In the genomic region with DNA sequence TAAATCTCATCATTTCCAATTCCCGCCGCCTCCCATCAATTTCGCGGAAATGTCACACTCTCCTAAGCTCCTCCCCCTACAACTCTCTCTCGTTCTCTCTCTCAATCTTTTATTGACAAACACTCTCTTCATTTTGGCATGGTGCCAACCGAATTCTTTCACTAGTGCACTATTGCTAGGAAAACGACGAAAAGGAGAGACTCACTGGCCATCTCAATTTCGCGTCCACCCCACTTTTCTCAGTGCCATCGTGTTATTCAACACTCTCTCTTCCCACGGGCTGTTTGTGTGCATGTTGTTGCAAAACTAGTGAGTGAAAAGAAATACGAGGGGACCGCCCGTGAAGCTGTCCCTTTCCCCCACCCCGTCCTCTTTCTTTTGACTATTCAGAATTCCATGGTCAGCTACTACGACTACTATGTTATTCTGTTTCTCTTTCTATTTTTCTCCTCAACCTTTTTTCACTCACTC, we compare ENCODE assay signal across 4 worm cellular contexts.
A peak's percentile ranks its signal among the peaks of the same experiment; 100 is the strongest.
TF ChIP-seq lines count a peak whose summit lies in the region.

No protein-coding gene starts in this region.

TF ChIP-seq in whole organism, L1 larva, 84 proteins besides CTCF, POLR2A, EP300 and RAD21 (continued from another document and continues in another):
- TF ChIP-seq mab-9 (GFP tag; IDR thresholded peaks at IDR 0.05; lab: Robert Waterston, UW) (no peak), nhr-77 (tag; optimal IDR thresholded peaks at IDR 0.05; lab: Kevin White, UChicago) (peak; percentile 53), fos-1 (tag; optimal IDR thresholded peaks at IDR 0.05; lab: Kevin White, UChicago) (peak; percentile 33), mef-2 (tag; optimal IDR thresholded peaks at IDR 0.05; lab: Kevin White, UChicago) (no peak), dsc-1 (tag; optimal IDR thresholded peaks at IDR 0.05; lab: Kevin White, UChicago) (peak; percentile 77), tlp-1 (tag; optimal IDR thresholded peaks at IDR 0.05; lab: Kevin White, UChicago) (no peak), unc-62 (GFP tag; optimal IDR thresholded peaks at IDR 0.05; lab: Kevin White, UChicago) (no peak), irx-1 (tag; optimal IDR thresholded peaks at IDR 0.05; lab: Kevin White, UChicago) (peak; percentile 49), egl-13 (tag; optimal IDR thresholded peaks at IDR 0.05; lab: Kevin White, UChicago) (peak; percentile 84), unc-86 (tag; optimal IDR thresholded peaks at IDR 0.05; lab: Kevin White, UChicago) (peak; percentile 73), efl-1 (optimal IDR thresholded peaks at IDR 0.05; lab: Kevin White, UChicago) (peak; percentile 35 to 59), efl-1 (GFP tag; optimal IDR thresholded peaks at IDR 0.05 in 1 of 2; lab: Kevin White, UChicago) (peak; percentile 52 to 80), pqm-1 (tag; optimal IDR thresholded peaks at IDR 0.05; lab: Kevin White, UChicago) (no peak), lin-15B (tag; optimal IDR thresholded peaks at IDR 0.05; lab: Kevin White, UChicago) (peak; percentile 22), Y116A8C.19 (tag; optimal IDR thresholded peaks at IDR 0.05; lab: Kevin White, UChicago; ENCODE audit: borderline replicate concordance) (no peak), xbp-1 (tag; optimal IDR thresholded peaks at IDR 0.05; lab: Kevin White, UChicago) (peak; percentile 60), skn-1 (tag; optimal IDR thresholded peaks at IDR 0.05; lab: Kevin White, UChicago) (no peak), vab-15 (tag; optimal IDR thresholded peaks at IDR 0.05; lab: Kevin White, UChicago) (no peak), elt-2 (tag; optimal IDR thresholded peaks at IDR 0.05; lab: Kevin White, UChicago) (no peak), ztf-4 (tag; optimal IDR thresholded peaks at IDR 0.05; lab: Kevin White, UChicago) (peak; percentile 15), rnt-1 (tag; optimal IDR thresholded peaks at IDR 0.05; lab: Kevin White, UChicago) (peak; percentile 68), unc-98 (GFP tag; IDR thresholded peaks at IDR 0.05; lab: Robert Waterston, UW) (no peak), tbx-2 (tag; optimal IDR thresholded peaks at IDR 0.05; lab: Kevin White, UChicago) (peak; percentile 80), ceh-8 (GFP tag; optimal IDR thresholded peaks at IDR 0.05; lab: Kevin White, UChicago) (peak; percentile 13), C04F5.9 (tag; optimal IDR thresholded peaks at IDR 0.05; lab: Kevin White, UChicago) (no peak), mdl-1 (tag; optimal IDR thresholded peaks at IDR 0.05; lab: Kevin White, UChicago) (peak in 1 of 2 experiments; percentile 48), hpl-2 (GFP tag; optimal IDR thresholded peaks at IDR 0.05; lab: Kevin White, UChicago) (no peak), jun-1 (tag; optimal IDR thresholded peaks at IDR 0.05; lab: Kevin White, UChicago) (no peak), C16A3.4 (tag; optimal IDR thresholded peaks at IDR 0.05; lab: Kevin White, UChicago) (peak; percentile 45), mep-1 (tag; optimal IDR thresholded peaks at IDR 0.05; lab: Kevin White, UChicago) (peak; percentile 55), C34B4.2 (tag; optimal IDR thresholded peaks at IDR 0.05; lab: Kevin White, UChicago) (no peak), nhr-19 (GFP tag; conservative IDR thresholded peaks at IDR 0.05; lab: Robert Waterston, UW) (peak; percentile 56)

TF ChIP-seq in whole organism, L2 larva, 48 proteins besides CTCF, POLR2A, EP300 and RAD21 (continued from another document):
- TF ChIP-seq unc-62 (GFP tag; optimal IDR thresholded peaks at IDR 0.05; lab: Kevin White, UChicago) = peak; percentile 31
- no peak for TF ChIP-seq R02D3.7 (tag; optimal IDR thresholded peaks at IDR 0.05; lab: Kevin White, UChicago)
- TF ChIP-seq lin-13 (GFP tag; optimal IDR thresholded peaks at IDR 0.05; lab: Kevin White, UChicago) = peak; percentile 55
- TF ChIP-seq mab-5 (tag; optimal IDR thresholded peaks at IDR 0.05; lab: Kevin White, UChicago) = peak; percentile 80
- TF ChIP-seq dmd-4 (tag; optimal IDR thresholded peaks at IDR 0.05; lab: Kevin White, UChicago) = no peak
- peak; percentile 55 to 63 for TF ChIP-seq mdl-1 (tag; optimal IDR thresholded peaks at IDR 0.05; lab: Kevin White, UChicago)
- TF ChIP-seq alr-1 (tag; optimal IDR thresholded peaks at IDR 0.05; lab: Kevin White, UChicago) = no peak
- peak; percentile 53 for TF ChIP-seq zag-1 (tag; optimal IDR thresholded peaks at IDR 0.05; lab: Kevin White, UChicago)
- peak; percentile 9 for TF ChIP-seq snpc-4 (tag; optimal IDR thresholded peaks at IDR 0.05; lab: Kevin White, UChicago)
- no peak for TF ChIP-seq ZK546.5 (tag; optimal IDR thresholded peaks at IDR 0.05; lab: Kevin White, UChicago)
- no peak for TF ChIP-seq ceh-82 (tag; optimal IDR thresholded peaks at IDR 0.05; lab: Kevin White, UChicago)

TF ChIP-seq in whole organism, L3 larva, 47 proteins besides CTCF, POLR2A, EP300 and RAD21 (continued from another document):
- TF ChIP-seq nfya-1 (tag; optimal IDR thresholded peaks at IDR 0.05; lab: Kevin White, UChicago; ENCODE audit: insufficient read depth) (peak; percentile 60), skn-1 (tag; optimal IDR thresholded peaks at IDR 0.05; lab: Kevin White, UChicago) (no peak), fos-1 (tag; optimal IDR thresholded peaks at IDR 0.05; lab: Kevin White, UChicago) (no peak), zag-1 (tag; optimal IDR thresholded peaks at IDR 0.05; lab: Kevin White, UChicago) (peak; percentile 28), eor-1 (tag; optimal IDR thresholded peaks at IDR 0.05; lab: Kevin White, UChicago) (no peak), pqm-1 (tag; optimal IDR thresholded peaks at IDR 0.05; lab: Kevin White, UChicago) (no peak), egl-5 (tag; optimal IDR thresholded peaks at IDR 0.05; lab: Kevin White, UChicago) (peak; percentile 44)

TF ChIP-seq in whole organism, L4 larva, 104 proteins besides CTCF, POLR2A, EP300 and RAD21 (continued from another document):
- TF ChIP-seq F37D6.2 (tag; optimal IDR thresholded peaks at IDR 0.05; lab: Kevin White, UChicago) (no peak), ceh-28 (tag; optimal IDR thresholded peaks at IDR 0.05; lab: Kevin White, UChicago) (no peak), nhr-28 (tag; optimal IDR thresholded peaks at IDR 0.05; lab: Kevin White, UChicago) (peak; percentile 14)
